Worm (Caenorhabditis elegans) whole organism, L3 larva: ENCODE results near the gene mdf-1.

Experiments
- R02D3.7 ChIP-seq: fragments of 150-350 bp; optimal IDR thresholded peaks from 2 replicates; lab custom pipeline; 2014; ENCODE audit warnings: missing biosample characterization, missing genetic modification characterization
- ZK546.5 ChIP-seq: sonication (generic microtip); optimal IDR thresholded peaks from 2 replicates; lab custom pipeline; 2017; ENCODE audit warnings: missing biosample characterization, missing genetic modification characterization
- aly-2 ChIP-seq: fragments of 150-350 bp; optimal IDR thresholded peaks from 2 replicates; lab custom pipeline; 2014; ENCODE audit warnings: missing biosample characterization, missing genetic modification characterization
- ama-1 ChIP-seq: fragments of 150-350 bp; optimal IDR thresholded peaks from 2 replicates; lab custom pipeline; 2018
- ceh-16 ChIP-seq: sonication (generic microtip); optimal IDR thresholded peaks from 2 replicates; lab custom pipeline; 2017; ENCODE audit warnings: missing biosample characterization, missing genetic modification characterization
- ceh-28 ChIP-seq: fragments of 150-350 bp; optimal IDR thresholded peaks from 2 replicates; lab custom pipeline; 2014; ENCODE audit warnings: missing biosample characterization, missing genetic modification reagents, missing genetic modification characterization
- ceh-9 ChIP-seq: sonication (generic microtip); optimal IDR thresholded peaks from 2 replicates; lab custom pipeline; 2018; ENCODE audit warnings: missing biosample characterization, missing genetic modification characterization
- egl-27 ChIP-seq: sonication (generic microtip); optimal IDR thresholded peaks from 4 replicates; lab custom pipeline; 2017; ENCODE audit warnings: missing biosample characterization, missing genetic modification reagents, missing genetic modification characterization
- egl-5 ChIP-seq: fragments of 150-350 bp; optimal IDR thresholded peaks from 2 replicates; lab custom pipeline; 2017; ENCODE audit warnings: missing biosample characterization, missing genetic modification reagents, missing genetic modification characterization, inconsistent platforms
- elt-1 ChIP-seq: fragments of 150-350 bp; optimal IDR thresholded peaks from 2 replicates; lab custom pipeline; 2014; ENCODE audit warnings: missing biosample characterization, missing genetic modification characterization
- elt-2 ChIP-seq: sonication (generic microtip); optimal IDR thresholded peaks from 2 replicates; lab custom pipeline; 2016; ENCODE audit warnings: missing genetic modification reagents, mild to moderate bottlenecking, missing genetic modification characterization, missing compliant biosample characterization
- eor-1 ChIP-seq, 2 experiments: fragments of 150-350 bp; optimal IDR thresholded peaks; 2 replicates each; lab custom pipeline; 2014 to 2018; ENCODE audit warnings: missing biosample characterization in 2 of 2, missing genetic modification characterization in 2 of 2
- fkh-10 ChIP-seq: sonication (generic microtip); optimal IDR thresholded peaks from 2 replicates; lab custom pipeline; 2017; ENCODE audit warnings: missing biosample characterization, missing genetic modification reagents, missing genetic modification characterization
- fkh-2 ChIP-seq: fragments of 150-350 bp; optimal IDR thresholded peaks from 2 replicates; lab custom pipeline; 2014; ENCODE audit warnings: missing biosample characterization, missing genetic modification reagents, missing genetic modification characterization
- fos-1 ChIP-seq: fragments of 150-350 bp; optimal IDR thresholded peaks from 2 replicates; lab custom pipeline; 2014; ENCODE audit warnings: missing biosample characterization, missing genetic modification characterization
- hmg-11 ChIP-seq: sonication (generic microtip); optimal IDR thresholded peaks from 2 replicates; lab custom pipeline; 2016; ENCODE audit warnings: missing genetic modification characterization, missing compliant biosample characterization
- jun-1 ChIP-seq: fragments of 150-350 bp; optimal IDR thresholded peaks from 2 replicates; lab custom pipeline; 2014; ENCODE audit warnings: missing biosample characterization, missing genetic modification reagents, missing genetic modification characterization
- lin-15B ChIP-seq: fragments of 150-350 bp; optimal IDR thresholded peaks from 2 replicates; lab custom pipeline; 2014; ENCODE audit warnings: missing biosample characterization, missing genetic modification characterization
- lin-39 ChIP-seq: fragments of 150-350 bp; optimal IDR thresholded peaks from 2 replicates; lab custom pipeline; 2018; ENCODE audit warnings: missing biosample characterization, missing genetic modification reagents, missing genetic modification characterization
- lsy-12 ChIP-seq: sonication (generic microtip); optimal IDR thresholded peaks from 2 replicates; lab custom pipeline; 2016; ENCODE audit warnings: mild to moderate bottlenecking, missing genetic modification characterization, missing compliant biosample characterization
- mml-1 ChIP-seq: fragments of 150-350 bp; sonication (generic microtip); optimal IDR thresholded peaks from 3 replicates; lab custom pipeline; 2014; ENCODE audit warnings: missing biosample characterization, missing genetic modification characterization
- nfya-1 ChIP-seq: sonication (generic microtip); optimal IDR thresholded peaks from 2 replicates; lab custom pipeline; 2017; ENCODE audit warnings: missing genetic modification characterization, mild to moderate bottlenecking, missing compliant biosample characterization, antibody characterized with exemption, moderate library complexity; ENCODE audit not compliant: insufficient read depth
- nhr-11 ChIP-seq: fragments of 150-350 bp; optimal IDR thresholded peaks from 2 replicates; lab custom pipeline; 2014; ENCODE audit warnings: missing biosample characterization, missing genetic modification characterization
- nhr-12 ChIP-seq: fragments of 150-350 bp; optimal IDR thresholded peaks from 2 replicates; lab custom pipeline; 2014; ENCODE audit warnings: missing biosample characterization, missing genetic modification characterization
- nhr-23 ChIP-seq: fragments of 150-350 bp; optimal IDR thresholded peaks from 2 replicates; lab custom pipeline; 2014; ENCODE audit warnings: missing biosample characterization, missing genetic modification reagents, missing genetic modification characterization
- nhr-237 ChIP-seq: fragments of 150-350 bp; optimal IDR thresholded peaks from 2 replicates; lab custom pipeline; 2014; ENCODE audit warnings: missing biosample characterization, missing genetic modification characterization
- nhr-25 ChIP-seq: sonication (generic microtip); optimal IDR thresholded peaks from 2 replicates; lab custom pipeline; 2017; ENCODE audit warnings: missing biosample characterization, missing genetic modification characterization
- nhr-28 ChIP-seq: fragments of 150-350 bp; optimal IDR thresholded peaks from 2 replicates; lab custom pipeline; 2014; ENCODE audit warnings: missing biosample characterization, missing genetic modification characterization
- nhr-43 ChIP-seq: sonication (generic microtip); optimal IDR thresholded peaks from 2 replicates; lab custom pipeline; 2016; ENCODE audit warnings: mild to moderate bottlenecking, missing genetic modification characterization, missing compliant biosample characterization; ENCODE audit not compliant: poor library complexity, severe bottlenecking
- nhr-67 ChIP-seq: fragments of 150-350 bp; optimal IDR thresholded peaks from 2 replicates; lab custom pipeline; 2014; ENCODE audit warnings: missing biosample characterization, missing genetic modification characterization
- nhr-76 ChIP-seq: fragments of 150-350 bp; sonication (generic microtip); optimal IDR thresholded peaks from 5 replicates; lab custom pipeline; 2014; ENCODE audit warnings: missing biosample characterization, missing genetic modification characterization
- pha-4 ChIP-seq: fragments of 150-350 bp; optimal IDR thresholded peaks from 2 replicates; lab custom pipeline; 2014; ENCODE audit warnings: missing biosample characterization, missing genetic modification reagents, missing genetic modification characterization
- pqm-1 ChIP-seq: fragments of 150-350 bp; optimal IDR thresholded peaks from 2 replicates; lab custom pipeline; 2017; ENCODE audit warnings: missing biosample characterization, missing genetic modification characterization, inconsistent platforms
- sea-2 ChIP-seq: fragments of 150-350 bp; sonication (generic microtip); optimal IDR thresholded peaks from 4 replicates; lab custom pipeline; 2014; ENCODE audit warnings: missing biosample characterization, missing genetic modification reagents, missing genetic modification characterization
- snpc-4 ChIP-seq: fragments of 150-350 bp; optimal IDR thresholded peaks from 2 replicates; lab custom pipeline; 2014; ENCODE audit warnings: missing biosample characterization, missing genetic modification characterization
- tbx-2 ChIP-seq: sonication (generic microtip); optimal IDR thresholded peaks from 2 replicates; lab custom pipeline; 2016; ENCODE audit warnings: mild to moderate bottlenecking, missing genetic modification characterization, missing compliant biosample characterization
- unc-62 ChIP-seq: fragments of 150-350 bp; sonication (generic microtip); optimal IDR thresholded peaks from 4 replicates; lab custom pipeline; 2014; ENCODE audit warnings: missing biosample characterization, missing genetic modification reagents, missing genetic modification characterization
- zag-1 ChIP-seq: fragments of 150-350 bp; optimal IDR thresholded peaks from 2 replicates; lab custom pipeline; 2014; ENCODE audit warnings: missing biosample characterization, missing genetic modification characterization
- ztf-4 ChIP-seq: fragments of 150-350 bp; optimal IDR thresholded peaks from 2 replicates; lab custom pipeline; 2014; ENCODE audit warnings: missing biosample characterization, missing genetic modification characterization

mdf-1 gene

DNA sequence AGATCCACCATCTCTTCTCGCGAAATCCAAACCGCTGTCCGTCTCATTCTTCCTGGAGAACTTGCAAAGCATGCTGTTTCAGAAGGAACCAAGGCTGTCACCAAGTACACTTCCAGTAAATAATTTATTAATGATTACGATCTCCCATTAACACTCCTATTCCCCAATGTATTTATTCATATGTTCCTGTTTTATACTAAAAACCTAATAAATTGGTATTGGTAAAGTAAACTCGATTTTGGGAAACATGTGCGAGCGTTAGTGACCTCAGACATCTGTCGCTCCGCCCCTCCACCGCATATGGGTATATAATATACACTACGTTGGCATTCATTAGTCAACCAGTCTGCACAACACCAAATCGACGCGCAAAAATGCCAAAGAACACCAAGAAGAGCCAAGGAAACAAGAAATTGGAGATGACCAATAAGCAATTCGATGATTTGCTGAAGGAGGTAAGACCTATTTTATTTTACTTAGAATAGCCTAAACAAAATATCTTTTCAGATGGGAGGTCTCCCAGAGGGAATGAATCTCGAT is 2.1 kb upstream of the mdf-1 start, which contains the start of gene C50F4.6:
C50F4.6 (plus strand) TSS at position 51 of the 540 bp plus-strand sequence.
- TF ChIP-seq ama-1 (lab: Kevin White, UChicago), result peak; percentile 48
- TF ChIP-seq mml-1 (tag; lab: Kevin White, UChicago), result no peak
- TF ChIP-seq nhr-25 (tag; lab: Kevin White, UChicago), result no peak

DNA sequence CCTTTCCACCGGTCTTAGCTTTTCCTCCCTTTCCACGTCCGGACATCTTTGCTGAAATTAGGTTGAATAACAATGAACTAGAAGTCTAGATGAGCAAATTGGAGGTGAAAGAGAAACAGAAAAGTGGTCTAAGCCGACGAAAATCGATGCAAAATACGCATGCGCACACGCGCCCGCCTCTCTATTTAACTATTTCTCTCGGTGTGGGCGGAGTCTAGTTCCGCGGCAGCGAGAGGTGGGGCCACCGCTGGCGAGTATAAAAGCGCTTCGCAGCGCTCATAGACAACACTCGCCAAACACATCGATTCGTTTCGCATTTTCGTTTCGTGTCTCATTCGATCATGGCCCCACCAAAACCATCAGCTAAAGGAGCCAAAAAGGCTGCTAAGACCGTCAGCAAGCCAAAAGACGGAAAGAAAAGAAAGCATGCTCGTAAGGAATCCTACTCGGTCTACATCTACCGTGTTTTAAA is 1.2 kb upstream of the mdf-1 start, which contains the start of the genes his-35 and his-41:
his-35 (minus strand) TSS at position 51 of the 472 bp plus-strand sequence.
his-41 (plus strand) TSS at position 299 of the 472 bp plus-strand sequence.
- no peak for TF ChIP-seq nhr-28 (tag; lab: Kevin White, UChicago)
- peak; percentile 7 for TF ChIP-seq ceh-28 (tag; lab: Kevin White, UChicago)
- TF ChIP-seq nhr-76 (tag; lab: Kevin White, UChicago), result no peak
- peak; percentile 41 for TF ChIP-seq jun-1 (tag; lab: Kevin White, UChicago)
- TF ChIP-seq ztf-4 (tag; lab: Kevin White, UChicago), result no peak
- TF ChIP-seq pha-4 (tag; lab: Kevin White, UChicago), result peak; percentile 34
- TF ChIP-seq lsy-12 (tag; lab: Kevin White, UChicago), result peak; percentile 3
- TF ChIP-seq nhr-67, result no peak
- no peak for TF ChIP-seq fkh-10 (GFP tag; lab: Kevin White, UChicago)
- TF ChIP-seq lin-39, result peak; percentile 57
- no peak for TF ChIP-seq ceh-9
- no peak for TF ChIP-seq egl-27 (tag; lab: Kevin White, UChicago)
- TF ChIP-seq nfya-1, result peak; percentile 69
- TF ChIP-seq tbx-2 (tag; lab: Kevin White, UChicago), result peak; percentile 16
- peak; percentile 37 for TF ChIP-seq lin-15B
- no peak for TF ChIP-seq aly-2 (tag; lab: Kevin White, UChicago)
- TF ChIP-seq nhr-11 (tag; lab: Kevin White, UChicago), result no peak
- TF ChIP-seq unc-62, result no peak
- TF ChIP-seq nhr-237, result no peak
- no peak for TF ChIP-seq ceh-16 (tag; lab: Kevin White, UChicago)
- no peak for TF ChIP-seq eor-1 (tag; optimal IDR thresholded peaks at IDR 0.05; lab: Kevin White, UChicago)
- TF ChIP-seq nhr-23 (tag; lab: Kevin White, UChicago), result no peak
- TF ChIP-seq R02D3.7 (tag; lab: Kevin White, UChicago), result no peak
- TF ChIP-seq zag-1 (tag; lab: Kevin White, UChicago), result no peak
- no peak for TF ChIP-seq fkh-2
- peak; percentile 24 for TF ChIP-seq snpc-4 (tag; lab: Kevin White, UChicago)
- TF ChIP-seq elt-1, result no peak
- TF ChIP-seq nhr-25 (tag; lab: Kevin White, UChicago), result peak; percentile 77
- no peak for TF ChIP-seq ZK546.5 (tag; lab: Kevin White, UChicago)
- TF ChIP-seq pqm-1 (tag; lab: Kevin White, UChicago), result no peak
- TF ChIP-seq nhr-12 (tag; lab: Kevin White, UChicago), result no peak
- no peak for TF ChIP-seq sea-2
- TF ChIP-seq ama-1 (lab: Kevin White, UChicago), result peak; percentile 85
- TF ChIP-seq nhr-43 (tag; lab: Kevin White, UChicago), result peak; percentile 15

DNA sequence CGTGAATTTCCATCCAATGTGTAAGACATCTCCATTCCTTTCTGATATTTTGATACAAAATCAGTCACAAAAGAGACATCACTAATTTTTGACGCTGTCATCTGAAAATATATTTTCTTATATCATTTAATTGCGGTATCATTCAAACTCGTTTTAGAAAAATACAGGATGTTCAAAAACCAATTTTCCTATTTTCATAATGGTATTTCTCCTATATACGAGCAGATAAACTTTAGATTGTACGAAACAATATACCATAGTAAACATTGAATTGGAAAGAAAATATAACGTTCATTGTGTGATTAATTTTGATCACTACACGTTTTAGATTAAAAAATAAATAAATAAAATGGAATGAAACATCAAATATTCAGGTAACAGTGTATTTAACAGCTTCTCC is 2.5 kb downstream of the mdf-1 start, which contains the start of gene C50F4.16:
C50F4.16 (minus strand) TSS at position 101 of the 400 bp plus-strand sequence.
- TF ChIP-seq nhr-43 (tag; lab: Kevin White, UChicago) (no peak), hmg-11 (no peak), egl-5 (tag; lab: Kevin White, UChicago) (no peak), lsy-12 (tag; lab: Kevin White, UChicago) (no peak), lin-39 (no peak), pha-4 (tag; lab: Kevin White, UChicago) (no peak)

DNA sequence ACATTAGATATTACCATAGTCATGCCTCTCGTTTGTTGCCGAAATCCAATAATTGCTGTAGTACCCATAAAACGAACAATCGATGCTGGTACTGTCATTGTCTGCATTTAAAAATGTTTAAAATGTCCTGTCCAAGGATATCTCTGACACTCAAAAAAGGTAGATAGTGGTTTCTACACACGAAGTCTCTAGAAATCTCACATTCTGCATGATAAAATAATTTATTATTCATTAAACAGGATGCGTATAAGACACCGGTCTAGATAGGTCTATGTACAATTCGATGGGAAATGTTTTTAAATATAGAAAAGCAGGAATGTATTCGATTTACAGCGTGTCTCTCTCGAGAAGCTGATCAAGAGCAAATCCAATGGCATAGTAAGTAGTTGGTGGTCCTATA is 4.4 kb downstream of the mdf-1 start, which contains the start of gene C50F4.12:
C50F4.12 (minus strand) TSS at position 101 of the 400 bp plus-strand sequence.
- TF ChIP-seq sea-2 (no peak), elt-2 (tag; lab: Kevin White, UChicago) (no peak), nhr-11 (tag; lab: Kevin White, UChicago) (no peak), unc-62 (no peak), fos-1 (no peak), snpc-4 (tag; lab: Kevin White, UChicago) (no peak)
- TF ChIP-seq, all 47 proteins: peak for 0
